Worm (Caenorhabditis elegans) whole organism, L4 larva: ENCODE measurements around the gene F54B3.1.
"Not testable (repeated sequence)": the region's sequence is repeated elsewhere in the genome, so short reads cannot be mapped to it uniquely, and the experiment has no call there.

Experiments used
- D1046.2 ChIP-seq: fragments of 200-800 bp; sonication (Bioruptor generic); IDR thresholded peaks from 2 replicates; pipeline ENCODE4 v1.3.6; 2022; ENCODE audit warnings: missing genetic modification characterization, missing compliant biosample characterization
- F26F4.8 ChIP-seq: fragments of 200-800 bp; sonication (Bioruptor generic); conservative IDR thresholded peaks from 2 replicates; pipeline ENCODE4 v1.3.6; 2022; ENCODE audit warnings: missing genetic modification characterization, missing compliant biosample characterization
- F37D6.2 ChIP-seq: sonication (generic microtip); optimal IDR thresholded peaks from 2 replicates; lab custom pipeline; 2016; ENCODE audit warnings: mild to moderate bottlenecking, missing genetic modification characterization, missing compliant biosample characterization
- R02D3.7 ChIP-seq: fragments of 150-350 bp; sonication (generic microtip); optimal IDR thresholded peaks from 3 replicates; lab custom pipeline; 2014; ENCODE audit warnings: missing biosample characterization, missing genetic modification characterization
- T26A8.4 ChIP-seq: fragments of 200-800 bp; sonication (Bioruptor generic); IDR thresholded peaks from 2 replicates; pipeline ENCODE4 v1.3.6; 2022; ENCODE audit warnings: missing genetic modification characterization, missing compliant biosample characterization
- Y105C5A.15 ChIP-seq: fragments of 200-800 bp; sonication (Bioruptor generic); IDR thresholded peaks from 2 replicates; pipeline ENCODE4 v1.3.6; 2022; ENCODE audit warnings: missing genetic modification characterization, missing compliant biosample characterization
- Y48G9A.11 ChIP-seq: fragments of 200-800 bp; sonication (Bioruptor generic); IDR thresholded peaks from 2 replicates; pipeline ENCODE4 v1.3.6; 2022; ENCODE audit warnings: missing genetic modification reagents, missing genetic modification characterization, missing compliant biosample characterization
- aha-1 ChIP-seq: fragments of 150-350 bp; peaks from one replicate; lab custom pipeline; 2014; ENCODE audit warnings: missing biosample characterization, missing genetic modification characterization
- arid-1 ChIP-seq: fragments of 200-800 bp; sonication (Bioruptor generic); conservative IDR thresholded peaks from 2 replicates; pipeline ENCODE4 v1.3.6; 2022; ENCODE audit warnings: missing genetic modification reagents, missing genetic modification characterization, missing compliant biosample characterization
- ceh-44 ChIP-seq: fragments of 200-800 bp; sonication (Bioruptor generic); IDR thresholded peaks from 2 replicates; pipeline ENCODE4 v1.3.6; 2022; ENCODE audit warnings: missing genetic modification reagents, missing genetic modification characterization, missing compliant biosample characterization
- daf-16 ChIP-seq, 3 experiments: sonication (generic microtip); optimal IDR thresholded peaks; 2 replicates each; lab custom pipeline; 2016 to 2017; ENCODE audit warnings: missing genetic modification characterization in 3 of 3, missing genetic modification reagents in 3 of 3, mild to moderate bottlenecking in 2 of 3, missing compliant biosample characterization in 2 of 3, missing biosample characterization in 1 of 3, moderate library complexity in 1 of 3
- daf-19 ChIP-seq: fragments of 200-800 bp; sonication (Bioruptor generic); conservative IDR thresholded peaks from 2 replicates; pipeline ENCODE4 v1.3.6; 2022; ENCODE audit warnings: missing genetic modification characterization, missing compliant biosample characterization
- dmd-6 ChIP-seq: fragments of 200-800 bp; sonication (Bioruptor generic); IDR thresholded peaks from 2 replicates; pipeline ENCODE4 v1.3.6; 2022; ENCODE audit warnings: missing genetic modification reagents, missing genetic modification characterization, missing compliant biosample characterization
- duxl-1 ChIP-seq: sonication (generic microtip); optimal IDR thresholded peaks from 2 replicates; lab custom pipeline; 2016; ENCODE audit warnings: mild to moderate bottlenecking, missing genetic modification characterization, moderate library complexity, missing compliant biosample characterization; ENCODE audit not compliant: poor library complexity
- egl-43 ChIP-seq: fragments of 200-800 bp; sonication (Bioruptor generic); IDR thresholded peaks from 2 replicates; pipeline ENCODE4 v1.3.6; 2022; ENCODE audit warnings: missing genetic modification reagents, missing genetic modification characterization, missing compliant biosample characterization
- hif-1 ChIP-seq, 2 experiments: sonication (generic microtip); optimal IDR thresholded peaks; 2 replicates each; lab custom pipeline; 2016 to 2017; ENCODE audit warnings: missing compliant biosample characterization in 2 of 2, missing genetic modification characterization in 2 of 2, missing genetic modification reagents in 2 of 2, missing genotype in 2 of 2, mild to moderate bottlenecking in 1 of 2
- hmg-1.1 ChIP-seq: fragments of 200-800 bp; sonication (Bioruptor generic); IDR thresholded peaks from 2 replicates; pipeline ENCODE4 v1.3.6; 2022; ENCODE audit warnings: missing genetic modification reagents, missing genetic modification characterization, missing compliant biosample characterization
- lim-7 ChIP-seq: fragments of 200-800 bp; sonication (Bioruptor generic); IDR thresholded peaks from 2 replicates; pipeline ENCODE4 v1.3.6; 2022; ENCODE audit warnings: missing genetic modification characterization, missing compliant biosample characterization
- lin-1 ChIP-seq: fragments of 200-800 bp; sonication (Bioruptor generic); IDR thresholded peaks from 2 replicates; pipeline ENCODE4 v1.3.6; 2022; ENCODE audit warnings: missing genetic modification reagents, missing genetic modification characterization, missing compliant biosample characterization
- lin-38 ChIP-seq: fragments of 200-800 bp; sonication (Bioruptor generic); IDR thresholded peaks from 2 replicates; pipeline ENCODE4 v1.3.6; 2022; ENCODE audit warnings: missing genetic modification reagents, missing genetic modification characterization, missing compliant biosample characterization
- madf-5 ChIP-seq, 2 experiments: fragments of 200-800 bp; sonication (Bioruptor generic); IDR thresholded peaks; 2 replicates each; pipeline ENCODE4 v1.3.6; 2022; ENCODE audit warnings: missing compliant biosample characterization in 2 of 2, missing genetic modification characterization in 2 of 2
- mdl-1 ChIP-seq, 2 experiments: fragments of 150-350 bp in 1 of 2; sonication (generic microtip) in 1 of 2; optimal IDR thresholded peaks; 2 replicates each; lab custom pipeline; 2014 to 2017; ENCODE audit warnings: missing biosample characterization in 2 of 2, missing genetic modification characterization in 2 of 2
- mes-2 ChIP-seq: sonication (generic microtip); optimal IDR thresholded peaks from 2 replicates; lab custom pipeline; 2016; ENCODE audit warnings: missing genotype, mild to moderate bottlenecking, missing genetic modification characterization, missing compliant biosample characterization; ENCODE audit not compliant: poor library complexity, severe bottlenecking
- nhr-102 ChIP-seq: sonication (generic microtip); optimal IDR thresholded peaks from 2 replicates; lab custom pipeline; 2016; ENCODE audit warnings: mild to moderate bottlenecking, missing genetic modification characterization, moderate library complexity, missing compliant biosample characterization
- nhr-48 ChIP-seq: sonication (generic microtip); optimal IDR thresholded peaks from 2 replicates; lab custom pipeline; 2016; ENCODE audit warnings: mild to moderate bottlenecking, missing genetic modification characterization, missing compliant biosample characterization
- nhr-6 ChIP-seq: fragments of 150-350 bp; optimal IDR thresholded peaks from 2 replicates; lab custom pipeline; 2014; ENCODE audit warnings: missing biosample characterization, missing genetic modification characterization
- nhr-76 ChIP-seq: fragments of 150-350 bp; optimal IDR thresholded peaks from 2 replicates; lab custom pipeline; 2014; ENCODE audit warnings: missing biosample characterization, missing genetic modification characterization
- pha-4 ChIP-seq, 2 experiments: fragments of 150-350 bp in 1 of 2; fragments of 200-800 bp in 1 of 2; sonication (Bioruptor generic) in 1 of 2; IDR thresholded peaks in 1 of 2; optimal IDR thresholded peaks in 1 of 2; 2 replicates each; pipeline versions ENCODE4 v1.3.6 to Lab custom; 2014 to 2022; ENCODE audit warnings: missing genetic modification characterization in 2 of 2, missing genetic modification reagents in 2 of 2, missing biosample characterization in 1 of 2, missing compliant biosample characterization in 1 of 2
- php-3 ChIP-seq: fragments of 200-800 bp; sonication (Bioruptor generic); IDR thresholded peaks from 2 replicates; pipeline ENCODE4 v1.3.6; 2022; ENCODE audit warnings: missing genetic modification reagents, missing genetic modification characterization, missing compliant biosample characterization
- rbr-2 ChIP-seq: sonication (generic microtip); optimal IDR thresholded peaks from 2 replicates; lab custom pipeline; 2016; ENCODE audit warnings: missing genotype, missing genetic modification characterization, missing compliant biosample characterization
- set-16 ChIP-seq: fragments of 200-800 bp; sonication (Bioruptor generic); IDR thresholded peaks from 2 replicates; pipeline ENCODE4 v1.3.6; 2022; ENCODE audit warnings: missing genetic modification reagents, missing genetic modification characterization, missing compliant biosample characterization
- snpc-1.2 ChIP-seq: fragments of 200-800 bp; sonication (Bioruptor generic); IDR thresholded peaks from 2 replicates; pipeline ENCODE4 v1.3.6; 2022; ENCODE audit warnings: missing genetic modification reagents, missing genetic modification characterization, missing compliant biosample characterization
- spr-1 ChIP-seq: sonication (generic microtip); optimal IDR thresholded peaks from 2 replicates; lab custom pipeline; 2016; ENCODE audit warnings: mild to moderate bottlenecking, missing genetic modification characterization, missing compliant biosample characterization
- unc-130 ChIP-seq: sonication (generic microtip); optimal IDR thresholded peaks from 2 replicates; lab custom pipeline; 2016; ENCODE audit warnings: missing genetic modification reagents, missing genetic modification characterization, missing compliant biosample characterization
- vab-7 ChIP-seq: fragments of 200-800 bp; sonication (Bioruptor generic); IDR thresholded peaks from 2 replicates; pipeline ENCODE4 v1.3.6; 2022; ENCODE audit warnings: missing genetic modification reagents, missing genetic modification characterization, missing compliant biosample characterization
- zfp-3 ChIP-seq: fragments of 200-800 bp; sonication (Bioruptor generic); conservative IDR thresholded peaks from 2 replicates; pipeline ENCODE4 v1.3.6; 2022; ENCODE audit warnings: missing genetic modification reagents, missing genetic modification characterization, missing compliant biosample characterization
- ztf-11 ChIP-seq: fragments of 150-350 bp; optimal IDR thresholded peaks from 2 replicates; lab custom pipeline; 2014; ENCODE audit warnings: missing biosample characterization, missing genetic modification characterization

Gene F54B3.1

ce11 chrII:10300954-10301353, 49.9 kb downstream of the F54B3.1 start, which contains the start of gene mdt-22 (continued):
- TF ChIP-seq zfp-3 (GFP tag; lab: Robert Waterston, UW) (0 out of 2 replicates have a peak, but pooled peaks have one; percentile 56), ceh-44 (no peak), nhr-6 (tag; lab: Kevin White, UChicago) (peak; percentile 28), T26A8.4 (GFP tag; lab: Robert Waterston, UW) (peak; percentile 74), nhr-76 (tag; lab: Kevin White, UChicago) (no peak), R02D3.7 (tag; lab: Kevin White, UChicago) (no peak), dmd-6 (GFP tag; lab: Robert Waterston, UW) (peak; percentile 65), D1046.2 (GFP tag; lab: Robert Waterston, UW) (no peak), duxl-1 (tag; lab: Kevin White, UChicago) (peak; percentile 2), mdl-1 (tag; optimal IDR thresholded peaks at IDR 0.05; lab: Kevin White, UChicago) (no peak), hif-1 (tag; optimal IDR thresholded peaks at IDR 0.05; lab: Kevin White, UChicago) (peak in 1 of 2 experiments; percentile 51), nhr-48 (tag; lab: Kevin White, UChicago) (no peak), F37D6.2 (tag; lab: Kevin White, UChicago) (peak; percentile 37), lim-7 (GFP tag; lab: Robert Waterston, UW) (no peak), daf-19 (GFP tag; lab: Robert Waterston, UW) (0 out of 2 replicates have a peak, but pooled peaks have one; percentile 46), arid-1 (GFP tag; lab: Robert Waterston, UW) (peak; percentile 78; the same call in 1 of the 2 replicates), ztf-11 (tag; lab: Kevin White, UChicago) (no peak)
- TF ChIP-seq, all 104 proteins: peak for 45

- peak; percentile 17 for TF ChIP-seq mes-2
- TF ChIP-seq F26F4.8 (GFP tag; lab: Robert Waterston, UW): peak; percentile 67; the same call in 1 of the 2 replicates
- TF ChIP-seq daf-16 (GFP tag; optimal IDR thresholded peaks at IDR 0.05; lab: Kevin White, UChicago); pha-4 (tag; optimal IDR thresholded peaks at IDR 0.05; lab: Kevin White, UChicago): not testable (repeated sequence)
- TF ChIP-seq daf-16 (tag; optimal IDR thresholded peaks at IDR 0.05; lab: Kevin White, UChicago): peak; percentile 43
- peak; percentile 21; the same call in 1 of the 2 replicates for TF ChIP-seq vab-7 (GFP tag; lab: Robert Waterston, UW)
- 0 out of 2 replicates have a peak, but pooled peaks have one; percentile 28 for TF ChIP-seq Y48G9A.11 (GFP tag; lab: Robert Waterston, UW)
- TF ChIP-seq set-16 (GFP tag; lab: Robert Waterston, UW): peak; percentile 58; the same call in 1 of the 2 replicates
- TF ChIP-seq php-3 (GFP tag; lab: Robert Waterston, UW): 0 out of 2 replicates have a peak, but pooled peaks have one; percentile 32
- peak; percentile 92 for TF ChIP-seq aha-1 (tag; lab: Kevin White, UChicago)
- TF ChIP-seq lim-7 (GFP tag; lab: Robert Waterston, UW): 0 out of 2 replicates have a peak, but pooled peaks have one; percentile 49
- TF ChIP-seq pha-4 (GFP tag; IDR thresholded peaks at IDR 0.05; lab: Robert Waterston, UW): peak; percentile 72
- TF ChIP-seq T26A8.4 (GFP tag; lab: Robert Waterston, UW): peak; percentile 73
- TF ChIP-seq Y105C5A.15 (GFP tag; lab: Robert Waterston, UW): 0 out of 2 replicates have a peak, but pooled peaks have one; percentile 2
- TF ChIP-seq rbr-2 (tag; lab: Kevin White, UChicago): peak; percentile 37
- TF ChIP-seq nhr-102 (tag; lab: Kevin White, UChicago): peak; percentile 26
- TF ChIP-seq unc-130 (GFP tag; lab: Kevin White, UChicago): peak; percentile 16
- peak; percentile 78 for TF ChIP-seq egl-43 (GFP tag; lab: Robert Waterston, UW)
- TF ChIP-seq dmd-6 (GFP tag; lab: Robert Waterston, UW): peak; percentile 30
- TF ChIP-seq lin-1: 0 out of 2 replicates have a peak, but pooled peaks have one; percentile 18
- TF ChIP-seq hmg-1.1 (GFP tag; lab: Robert Waterston, UW): peak; percentile 49; the same call in 1 of the 2 replicates
- TF ChIP-seq snpc-1.2 (GFP tag; lab: Robert Waterston, UW): 0 out of 2 replicates have a peak, but pooled peaks have one; percentile 68
- TF ChIP-seq madf-5 (GFP tag; IDR thresholded peaks at IDR 0.05; lab: Robert Waterston, UW): 0 out of 4 replicates have a peak, but pooled peaks of 1 of the 2 experiments have one; percentile 17
- TF ChIP-seq spr-1: peak; percentile 48
- peak; percentile 74 for TF ChIP-seq lin-38 (GFP tag; lab: Robert Waterston, UW)
- TF ChIP-seq, all 104 proteins: peak for 23; not testable (repeated sequence) for 81
Measured at ce11 chrII:10302141-10302574, 51.1 kb downstream of the F54B3.1 start.
